Fruit fly (Drosophila melanogaster) Kc167 (cell line): Measurements from ENCODE around the gene CG14280.

Experiments used
- h ChIP-seq: fragments of >200 bp; optimal IDR thresholded peaks from 3 replicates; lab custom pipeline; 2018; ENCODE audit warnings: missing external identifiers
- ttk ChIP-seq: sonication (Bioruptor generic); optimal IDR thresholded peaks from 2 replicates; lab custom pipeline; 2017; ENCODE audit warnings: missing external identifiers

DNA sequence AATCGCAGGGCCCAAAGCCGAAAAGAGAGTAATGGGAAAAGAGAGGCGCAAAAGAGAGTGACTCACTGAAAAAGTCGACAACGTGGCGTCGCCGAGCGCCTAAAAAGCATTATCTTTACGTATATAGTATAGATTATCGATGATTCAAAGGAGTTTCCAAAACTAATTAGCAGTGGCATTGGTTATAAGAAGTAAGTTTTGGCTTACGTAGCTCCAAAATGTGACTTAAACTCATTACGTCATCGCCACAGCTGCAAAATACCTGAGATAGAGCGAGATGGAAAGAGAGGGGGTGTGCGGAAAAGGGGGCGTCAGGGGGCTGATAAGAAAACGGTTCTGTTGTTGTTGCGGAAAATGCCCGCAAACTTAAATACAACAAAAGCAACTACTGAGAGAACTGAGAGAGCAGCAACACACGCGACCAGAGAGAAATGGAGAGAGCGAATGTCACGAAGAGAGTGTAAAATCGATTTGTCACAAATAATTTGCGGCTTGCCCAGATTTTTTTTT lies 31.1 kb upstream of the CG14280 start:
- TF ChIP-seq h (lab: Kevin White, UChicago) = no peak
- TF ChIP-seq ttk (lab: Kevin White, UChicago) = no peak
